Fruit fly (Drosophila melanogaster) whole organism, embryonic: ENCODE data around the gene Rab30.
A peak's percentile ranks its signal among the peaks of the same experiment; 100 is the strongest.

Source experiments
- Abd-B ChIP-seq: fragments of 200-800 bp; sonication (Bioruptor generic); optimal IDR thresholded peaks from 2 replicates; lab custom pipeline; 2018; ENCODE audit warnings: missing biosample characterization, mild to moderate bottlenecking, missing genetic modification characterization, moderate library complexity
- CG10431 ChIP-seq: fragments of 200-800 bp; sonication (Bioruptor generic); optimal IDR thresholded peaks from 3 replicates; lab custom pipeline; 2018; ENCODE audit warnings: missing biosample characterization, mild to moderate bottlenecking, missing genetic modification characterization
- CG11696 ChIP-seq: fragments of 200-800 bp; sonication (Bioruptor generic); IDR thresholded peaks from 2 replicates; pipeline ENCODE4 v1.3.6; 2022; ENCODE audit warnings: missing biosample characterization, missing genetic modification characterization
- CG12299 ChIP-seq: fragments of 200-800 bp; sonication (Bioruptor generic); optimal IDR thresholded peaks from 2 replicates; lab custom pipeline; 2018; ENCODE audit warnings: missing biosample characterization, mild to moderate bottlenecking, missing genetic modification characterization
- CG16779 ChIP-seq: fragments of 200-800 bp; sonication (Bioruptor generic); IDR thresholded peaks from 2 replicates; pipeline ENCODE4 v1.3.6; 2022; ENCODE audit warnings: missing biosample characterization, missing genetic modification characterization
- CG16813 ChIP-seq: fragments of 200-800 bp; sonication (Bioruptor generic); IDR thresholded peaks from 3 replicates; pipeline ENCODE4 v1.3.6; 2022; ENCODE audit warnings: missing biosample characterization, missing genetic modification characterization; ENCODE audit not compliant: partially characterized antibody
- CG1832 ChIP-seq: fragments of 200-800 bp; sonication (Bioruptor generic); optimal IDR thresholded peaks from 2 replicates; lab custom pipeline; 2017; ENCODE audit warnings: missing biosample characterization, mild to moderate bottlenecking, missing genetic modification characterization, inconsistent platforms
- CG18764 ChIP-seq: fragments of 200-800 bp; sonication (Bioruptor generic); optimal IDR thresholded peaks from 3 replicates; lab custom pipeline; 2016; ENCODE audit warnings: missing biosample characterization, missing genetic modification characterization
- CG33213 ChIP-seq: fragments of 200-800 bp; sonication (Bioruptor generic); optimal IDR thresholded peaks from 3 replicates; lab custom pipeline; 2016; ENCODE audit warnings: missing biosample characterization, missing genetic modification characterization
- CG4282 ChIP-seq: fragments of 200-800 bp; sonication (Bioruptor generic); optimal IDR thresholded peaks from 2 replicates; lab custom pipeline; 2016; ENCODE audit warnings: missing biosample characterization, missing genetic modification characterization
- CG5245 ChIP-seq: fragments of 200-800 bp; sonication (Bioruptor generic); optimal IDR thresholded peaks from 3 replicates; lab custom pipeline; 2016; ENCODE audit warnings: missing biosample characterization, missing genetic modification characterization
- CG5953 ChIP-seq: fragments of 200-800 bp; sonication (Bioruptor generic); IDR thresholded peaks from 2 replicates; pipeline ENCODE4 v1.3.6; 2022; ENCODE audit warnings: missing biosample characterization, missing genetic modification characterization
- CG6791 ChIP-seq: fragments of 200-800 bp; sonication (Bioruptor generic); IDR thresholded peaks from 3 replicates; pipeline ENCODE4 v1.3.6; 2022; ENCODE audit warnings: missing biosample characterization, missing genetic modification characterization; ENCODE audit not compliant: partially characterized antibody
- CG7963 ChIP-seq: fragments of 200-800 bp; sonication (Bioruptor generic); IDR thresholded peaks from 3 replicates; pipeline ENCODE4 v1.3.6; 2022; ENCODE audit warnings: missing biosample characterization, missing genetic modification characterization; ENCODE audit not compliant: partially characterized antibody
- CG9797 ChIP-seq: fragments of 200-800 bp; sonication (Bioruptor generic); optimal IDR thresholded peaks from 3 replicates; lab custom pipeline; 2018; ENCODE audit warnings: missing biosample characterization, mild to moderate bottlenecking, missing genetic modification characterization
- Dbx ChIP-seq: fragments of 200-800 bp; sonication (Bioruptor generic); IDR thresholded peaks from 3 replicates; pipeline ENCODE4 v1.3.6; 2022; ENCODE audit warnings: missing biosample characterization, missing genetic modification characterization
- Dfd ChIP-seq, 2 experiments: fragments of >200 bp; optimal IDR thresholded peaks; 2 replicates each; lab custom pipeline; 2017; ENCODE audit warnings: missing biosample characterization in 2 of 2, missing genetic modification characterization in 2 of 2
- Ets65A ChIP-seq: fragments of 200-800 bp; sonication (Bioruptor generic); peaks from one replicate; lab custom pipeline; 2016; ENCODE audit warnings: missing biosample characterization, missing genetic modification characterization
- Fer1 ChIP-seq: fragments of 200-800 bp; sonication (Bioruptor generic); optimal IDR thresholded peaks from 2 replicates; lab custom pipeline; 2017; ENCODE audit warnings: missing biosample characterization, mild to moderate bottlenecking, missing genetic modification characterization
- Fer2 ChIP-seq: fragments of 200-800 bp; sonication (Bioruptor generic); optimal IDR thresholded peaks from 2 replicates; lab custom pipeline; 2018; ENCODE audit warnings: missing biosample characterization, mild to moderate bottlenecking, missing genetic modification characterization, moderate library complexity
- Fer3 ChIP-seq: fragments of 200-800 bp; sonication (Bioruptor generic); optimal IDR thresholded peaks from 2 replicates; lab custom pipeline; 2018; ENCODE audit warnings: missing biosample characterization, mild to moderate bottlenecking, missing genetic modification characterization, moderate library complexity
- HLHmδ ChIP-seq: fragments of 200-800 bp; sonication (Bioruptor generic); optimal IDR thresholded peaks from 2 replicates; lab custom pipeline; 2018; ENCODE audit warnings: missing biosample characterization, mild to moderate bottlenecking, missing genetic modification characterization, moderate library complexity
- Hey ChIP-seq: fragments of 200-800 bp; sonication (Bioruptor generic); optimal IDR thresholded peaks from 3 replicates; lab custom pipeline; 2018; ENCODE audit warnings: missing biosample characterization, mild to moderate bottlenecking, missing genetic modification characterization
- Med ChIP-seq: fragments of 200-800 bp; sonication (Bioruptor generic); peaks from one replicate; lab custom pipeline; 2016; ENCODE audit warnings: missing biosample characterization, missing genetic modification characterization, mild to moderate bottlenecking, inconsistent platforms, moderate library complexity
- Nf-YA ChIP-seq: fragments of 200-800 bp; sonication (Bioruptor generic); IDR thresholded peaks from 2 replicates; pipeline ENCODE4 v1.3.6; 2022; ENCODE audit warnings: missing biosample characterization, missing genetic modification characterization
- NfI ChIP-seq: fragments of 200-800 bp; sonication (Bioruptor generic); optimal IDR thresholded peaks from 3 replicates; lab custom pipeline; 2018; ENCODE audit warnings: missing biosample characterization, mild to moderate bottlenecking, missing genetic modification characterization, moderate library complexity
- Poxn ChIP-seq: fragments of 200-800 bp; sonication (Bioruptor generic); IDR thresholded peaks from 2 replicates; pipeline ENCODE4 v1.3.6; 2022; ENCODE audit warnings: missing biosample characterization, missing genetic modification characterization
- amos ChIP-seq: fragments of 200-800 bp; sonication (Bioruptor generic); IDR thresholded peaks from 2 replicates; pipeline ENCODE4 v1.3.6; 2022; ENCODE audit warnings: missing biosample characterization, missing genetic modification characterization; ENCODE audit not compliant: partially characterized antibody
- ara ChIP-seq: fragments of 200-800 bp; sonication (Bioruptor generic); IDR thresholded peaks from 2 replicates; pipeline ENCODE4 v1.3.6; 2022; ENCODE audit warnings: missing biosample characterization, missing genetic modification characterization
- cad ChIP-seq: fragments of >200 bp; optimal IDR thresholded peaks from 2 replicates; lab custom pipeline; 2017; ENCODE audit warnings: missing biosample characterization, missing genetic modification characterization
- chinmo ChIP-seq: fragments of 200-800 bp; sonication (Bioruptor generic); IDR thresholded peaks from 4 replicates; pipeline ENCODE4 v1.3.6; 2022; ENCODE audit warnings: missing biosample characterization, missing genetic modification characterization; ENCODE audit not compliant: partially characterized antibody
- ci ChIP-seq: fragments of 200-800 bp; sonication (Bioruptor generic); IDR thresholded peaks from 3 replicates; pipeline ENCODE4 v1.3.6; 2022; ENCODE audit warnings: missing biosample characterization, missing genetic modification characterization
- disco-r ChIP-seq: fragments of 200-800 bp; sonication (Bioruptor generic); optimal IDR thresholded peaks from 2 replicates; lab custom pipeline; 2016; ENCODE audit warnings: missing biosample characterization, missing genetic modification characterization
- esg ChIP-seq: fragments of 200-800 bp; sonication (Bioruptor generic); conservative IDR thresholded peaks from 2 replicates; pipeline ENCODE4 v1.3.6; 2022; ENCODE audit warnings: missing biosample characterization, missing genetic modification characterization
- gem ChIP-seq: fragments of 200-800 bp; sonication (Bioruptor generic); optimal IDR thresholded peaks from 2 replicates; lab custom pipeline; 2019; ENCODE audit warnings: missing biosample characterization, mild to moderate bottlenecking, missing genetic modification characterization, moderate library complexity
- her ChIP-seq: fragments of 200-800 bp; sonication (Bioruptor generic); optimal IDR thresholded peaks from 2 replicates; lab custom pipeline; 2016; ENCODE audit warnings: missing biosample characterization, missing genetic modification characterization
- ind ChIP-seq: fragments of 200-800 bp; sonication (Bioruptor generic); optimal IDR thresholded peaks from 3 replicates; lab custom pipeline; 2016; ENCODE audit warnings: missing biosample characterization, missing genetic modification characterization
- inv ChIP-seq: fragments of 200-800 bp; sonication (Bioruptor generic); IDR thresholded peaks from 2 replicates; pipeline ENCODE4 v1.3.6; 2022; ENCODE audit warnings: missing biosample characterization, missing genetic modification characterization; ENCODE audit not compliant: partially characterized antibody
- lbe ChIP-seq: fragments of 200-800 bp; sonication (Bioruptor generic); optimal IDR thresholded peaks from 2 replicates; lab custom pipeline; 2016; ENCODE audit warnings: missing biosample characterization, mild to moderate bottlenecking, missing genetic modification characterization
- mld ChIP-seq: fragments of 200-800 bp; sonication (Bioruptor generic); IDR thresholded peaks from 3 replicates; pipeline ENCODE4 v1.3.6; 2022; ENCODE audit warnings: missing biosample characterization, missing genetic modification characterization; ENCODE audit not compliant: partially characterized antibody
- nmo ChIP-seq: fragments of 200-800 bp; sonication (Bioruptor generic); optimal IDR thresholded peaks from 2 replicates; lab custom pipeline; 2018; ENCODE audit warnings: missing biosample characterization, mild to moderate bottlenecking, missing genetic modification characterization, moderate library complexity
- prd ChIP-seq, 3 experiments: fragments of >200 bp in 2 of 3; fragments of 200-800 bp in 1 of 3; sonication (Bioruptor generic) in 1 of 3; optimal IDR thresholded peaks in 2 of 3; IDR thresholded peaks in 1 of 3; 2 replicates in 2 of 3; 3 replicates in 1 of 3; pipeline versions ENCODE4 v1.3.6 to Lab custom; 2017 to 2022; ENCODE audit warnings: missing biosample characterization in 1 of 3, missing genetic modification characterization in 1 of 3
- ranshi ChIP-seq: fragments of 200-800 bp; sonication (Bioruptor generic); IDR thresholded peaks from 2 replicates; pipeline ENCODE4 v1.3.6; 2022; ENCODE audit warnings: missing biosample characterization, missing genetic modification characterization
- sd ChIP-seq: fragments of 200-800 bp; sonication (Bioruptor generic); optimal IDR thresholded peaks from 3 replicates; lab custom pipeline; 2018; ENCODE audit warnings: missing biosample characterization, mild to moderate bottlenecking, missing genetic modification characterization, moderate library complexity
- sens ChIP-seq: fragments of 200-800 bp; sonication (Bioruptor generic); peaks from one replicate; lab custom pipeline; 2016; ENCODE audit warnings: missing biosample characterization, missing genetic modification characterization
- stwl ChIP-seq: fragments of 200-800 bp; sonication (Bioruptor generic); optimal IDR thresholded peaks from 3 replicates; lab custom pipeline; 2018; ENCODE audit warnings: missing biosample characterization, mild to moderate bottlenecking, missing genetic modification characterization, moderate library complexity
- tll ChIP-seq, 2 experiments: fragments of 200-800 bp in 1 of 2; fragments of >200 bp in 1 of 2; sonication (Bioruptor generic) in 1 of 2; optimal IDR thresholded peaks; 2 replicates each; lab custom pipeline; 2017 to 2019; ENCODE audit warnings: missing biosample characterization in 2 of 2, missing genetic modification characterization in 2 of 2, mild to moderate bottlenecking in 1 of 2, moderate library complexity in 1 of 2
- trh ChIP-seq: fragments of 200-800 bp; sonication (Bioruptor generic); optimal IDR thresholded peaks from 2 replicates; lab custom pipeline; 2016; ENCODE audit warnings: missing biosample characterization, missing genetic modification characterization

The Rab30 gene

DNA sequence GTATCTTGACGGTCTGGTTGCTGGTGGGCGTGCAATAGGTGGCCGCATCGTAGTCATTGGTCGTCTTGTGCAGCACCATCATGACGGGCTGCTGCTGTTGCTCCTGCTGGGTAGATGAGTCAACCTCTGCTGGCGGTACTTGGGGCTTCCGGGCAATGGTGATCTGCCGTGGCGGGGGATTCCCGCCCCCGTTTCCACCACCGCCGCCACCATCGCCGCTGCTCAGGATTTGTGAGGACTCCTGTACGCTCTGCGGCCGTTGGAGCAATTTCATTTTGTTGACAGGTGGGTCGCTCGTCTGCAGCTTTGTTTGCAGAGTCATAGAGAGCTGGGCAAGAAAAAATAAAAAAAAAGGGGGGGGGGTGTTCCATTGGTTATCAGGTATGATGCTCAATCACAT lies 6.1 kb downstream of the Rab30 start:
- TF ChIP-seq ara (0 out of 2 replicates have a peak, but pooled peaks have one; percentile 20), CG6791 (peak; percentile 37; the same call in 1 of the 3 replicates), Dbx (GFP tag; lab: Robert Waterston, UW) (peak; percentile 25; the same call in 1 of the 3 replicates), prd (optimal IDR thresholded peaks at IDR 0.05; lab: Kevin White, UChicago) (no peak), prd (GFP tag; IDR thresholded peaks at IDR 0.05; lab: Robert Waterston, UW) (no peak), CG16779 (0 out of 2 replicates have a peak, but pooled peaks have one; percentile 6), Med (GFP tag; lab: Kevin White, UChicago) (peak; percentile 62), CG5245 (GFP tag; lab: Kevin White, UChicago) (no peak), CG5953 (GFP tag; lab: Robert Waterston, UW) (0 out of 2 replicates have a peak, but pooled peaks have one; percentile 10), sens (GFP tag; lab: Kevin White, UChicago) (peak; percentile 0), CG1832 (GFP tag; lab: Kevin White, UChicago) (peak; percentile 4), ci (GFP tag; lab: Robert Waterston, UW) (0 out of 3 replicates have a peak, but pooled peaks have one; percentile 39)

DNA sequence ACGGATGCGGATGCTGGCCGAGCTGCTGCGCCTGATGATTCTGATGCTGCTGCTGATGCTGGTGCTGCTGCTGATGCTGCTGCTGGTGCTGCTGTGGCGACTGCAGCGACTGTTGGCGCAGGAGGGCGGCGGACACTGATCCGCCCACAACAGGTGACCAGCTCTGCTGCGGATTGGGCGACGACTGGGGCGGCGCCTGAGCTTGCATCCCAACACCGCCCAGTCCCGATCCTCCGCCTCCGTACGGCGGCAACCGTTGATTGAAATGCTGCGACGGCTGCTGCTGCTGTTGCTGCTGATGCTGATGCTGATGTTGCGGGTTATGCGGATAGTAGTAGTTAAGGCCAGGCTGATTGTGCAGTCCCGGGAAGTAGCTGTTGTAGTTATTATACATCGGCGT lies 7.2 kb downstream of the Rab30 start:
- TF ChIP-seq ranshi (GFP tag; lab: Robert Waterston, UW) (no peak), amos (no peak), nmo (GFP tag; lab: Kevin White, UChicago) (no peak), CG7963 (GFP tag; lab: Robert Waterston, UW) (0 out of 3 replicates have a peak, but pooled peaks have one; percentile 16), CG11696 (GFP tag; lab: Robert Waterston, UW) (no peak), Fer3 (tag; lab: Kevin White, UChicago) (no peak), stwl (tag; lab: Kevin White, UChicago) (no peak), tll (GFP tag; optimal IDR thresholded peaks at IDR 0.05; lab: Kevin White, UChicago) (no peak), CG16813 (GFP tag; lab: Robert Waterston, UW) (no peak), Dfd (GFP tag; optimal IDR thresholded peaks at IDR 0.05; lab: Kevin White, UChicago) (peak in 1 of 2 experiments; percentile 82), trh (GFP tag; lab: Kevin White, UChicago) (no peak), inv (no peak), Poxn (no peak), Med (GFP tag; lab: Kevin White, UChicago) (peak; percentile 74), esg (GFP tag; lab: Robert Waterston, UW) (no peak), CG4282 (GFP tag; lab: Kevin White, UChicago) (no peak), Ets65A (GFP tag; lab: Kevin White, UChicago) (peak; percentile 19), Hey (tag; lab: Kevin White, UChicago) (no peak), gem (no peak), CG10431 (no peak)

DNA sequence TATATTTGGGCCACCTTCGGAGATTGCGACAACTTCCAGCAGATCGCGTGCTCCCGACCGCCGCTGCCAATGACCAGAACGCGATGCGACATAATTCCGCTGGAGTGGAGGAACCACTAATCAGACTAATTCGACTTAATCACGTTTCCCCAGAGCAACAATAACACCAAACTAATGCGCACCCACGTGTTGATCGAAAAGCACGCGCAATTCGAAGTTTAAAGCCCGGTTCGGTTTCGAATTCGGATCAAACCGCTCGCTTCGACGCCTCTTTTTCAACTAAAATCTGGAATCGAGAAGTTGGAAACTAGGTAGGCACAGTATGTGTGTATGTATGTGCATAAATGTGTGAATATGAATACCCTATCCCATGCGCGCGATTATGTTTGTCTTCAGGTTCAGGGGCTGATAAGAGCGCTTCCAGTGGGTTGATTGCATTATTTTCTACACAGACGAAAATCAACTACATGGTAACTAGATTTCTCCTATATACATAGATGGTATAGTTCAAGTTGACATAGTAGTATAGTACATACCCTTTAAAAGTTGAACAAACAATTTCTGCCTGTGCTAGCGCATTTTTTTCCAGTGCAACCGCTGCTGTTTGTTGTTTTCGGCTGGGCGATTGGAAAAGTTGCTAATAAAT lies 8.7 kb downstream of the Rab30 start, which contains the start of gene Gart:
TSS of gene Gart (minus strand) at position 285 of the 646 bp plus-strand sequence.
- TF ChIP-seq NfI (GFP tag; lab: Kevin White, UChicago) (peak; percentile 61), CG18764 (no peak), sd (tag; lab: Kevin White, UChicago) (peak; percentile 49), her (peak; percentile 68), Fer1 (GFP tag; lab: Kevin White, UChicago) (no peak), Nf-YA (GFP tag; lab: Robert Waterston, UW) (no peak), HLHmδ (GFP tag; lab: Kevin White, UChicago) (no peak), CG33213 (peak; percentile 66), chinmo (GFP tag; lab: Robert Waterston, UW) (peak; percentile 75; the same call in 2 of the 4 replicates), disco-r (GFP tag; lab: Kevin White, UChicago) (peak; percentile 52), CG12299 (tag; lab: Kevin White, UChicago) (peak; percentile 54), ind (GFP tag; lab: Kevin White, UChicago) (no peak), Abd-B (peak; percentile 15), CG9797 (GFP tag; lab: Kevin White, UChicago) (no peak), cad (GFP tag; lab: Kevin White, UChicago) (no peak), lbe (GFP tag; lab: Kevin White, UChicago) (peak; percentile 74), mld (no peak), Fer2 (tag; lab: Kevin White, UChicago) (no peak)
